Worm (Caenorhabditis elegans) whole organism, L2 larva: Measurements from ENCODE around the gene C02B10.4.

Source experiments
- aly-2 ChIP-seq: fragments of 150-350 bp; optimal IDR thresholded peaks from 2 replicates; lab custom pipeline; 2014; ENCODE audit warnings: missing biosample characterization, missing genetic modification characterization
- elt-1 ChIP-seq: fragments of 150-350 bp; optimal IDR thresholded peaks from 2 replicates; lab custom pipeline; 2014; ENCODE audit warnings: missing biosample characterization, missing genetic modification characterization
- elt-3 ChIP-seq: sonication (generic microtip); optimal IDR thresholded peaks from 2 replicates; lab custom pipeline; 2017; ENCODE audit warnings: missing biosample characterization, missing genetic modification characterization
- lin-13 ChIP-seq: fragments of 150-350 bp; optimal IDR thresholded peaks from 2 replicates; lab custom pipeline; 2014; ENCODE audit warnings: missing biosample characterization, missing genetic modification reagents, missing genetic modification characterization
- lsy-2 ChIP-seq, 2 experiments: fragments of 150-350 bp in 1 of 2; sonication (generic microtip) in 1 of 2; optimal IDR thresholded peaks; 2 replicates each; lab custom pipeline; 2014 to 2017; ENCODE audit warnings: missing biosample characterization in 2 of 2, missing genetic modification characterization in 2 of 2
- mab-5 ChIP-seq: fragments of 150-350 bp; optimal IDR thresholded peaks from 2 replicates; lab custom pipeline; 2014; ENCODE audit warnings: missing biosample characterization, missing genetic modification characterization
- nhr-10 ChIP-seq: sonication (generic microtip); optimal IDR thresholded peaks from 2 replicates; lab custom pipeline; 2017; ENCODE audit warnings: missing biosample characterization, missing genetic modification characterization
- nhr-12 ChIP-seq: fragments of 150-350 bp; optimal IDR thresholded peaks from 2 replicates; lab custom pipeline; 2014; ENCODE audit warnings: missing biosample characterization, missing genetic modification characterization
- nhr-6 ChIP-seq: fragments of 150-350 bp; optimal IDR thresholded peaks from 2 replicates; lab custom pipeline; 2014; ENCODE audit warnings: missing biosample characterization, missing genetic modification characterization
- snpc-4 ChIP-seq: fragments of 150-350 bp; optimal IDR thresholded peaks from 2 replicates; lab custom pipeline; 2014; ENCODE audit warnings: missing biosample characterization, missing genetic modification characterization
- unc-62 ChIP-seq: fragments of 150-350 bp; optimal IDR thresholded peaks from 2 replicates; lab custom pipeline; 2014; ENCODE audit warnings: missing biosample characterization, missing genetic modification reagents, missing genetic modification characterization
- ztf-1 ChIP-seq: fragments of 200-800 bp; sonication (Bioruptor generic); conservative IDR thresholded peaks from 2 replicates; pipeline ENCODE4 v1.3.6; 2022; ENCODE audit warnings: missing genetic modification characterization, missing compliant biosample characterization

DNA sequence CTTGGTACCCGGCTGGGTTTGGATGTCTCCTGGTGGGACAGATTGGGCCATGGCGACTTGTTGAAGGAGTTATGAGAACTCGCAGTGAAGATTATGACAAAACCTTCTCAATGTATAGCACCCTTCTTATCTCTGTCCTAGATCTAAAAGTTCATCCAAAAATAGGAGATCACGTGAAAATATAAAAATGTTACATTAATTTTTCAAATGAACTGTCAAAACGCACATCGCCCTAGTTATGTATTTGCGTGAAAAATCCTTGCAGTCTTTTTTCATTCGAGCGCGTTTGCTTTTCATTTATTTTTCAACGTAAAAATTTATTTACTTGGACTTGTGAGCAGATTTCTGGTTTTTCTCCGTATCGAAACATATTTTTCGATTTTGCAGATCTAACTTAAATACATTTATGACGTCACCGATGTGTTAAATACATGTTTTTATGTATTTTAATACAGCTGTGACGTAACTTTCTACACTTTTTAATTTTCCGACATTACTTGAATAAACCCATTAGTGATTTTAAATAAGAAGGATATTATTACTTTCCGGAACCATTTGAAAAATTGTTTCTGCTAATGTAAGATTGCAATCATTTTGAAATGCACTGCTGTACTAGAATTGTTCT is 35.3 kb upstream of the C02B10.4 start, which contains the start of gene msp-55:
- TF ChIP-seq lin-13 (GFP tag; lab: Kevin White, UChicago) (no peak), ztf-1 (GFP tag; lab: Robert Waterston, UW) (no peak), mab-5 (no peak), unc-62 (GFP tag; lab: Kevin White, UChicago) (no peak), aly-2 (tag; lab: Kevin White, UChicago) (no peak), elt-3 (tag; lab: Kevin White, UChicago) (no peak), elt-1 (tag; lab: Kevin White, UChicago) (no peak), nhr-12 (tag; lab: Kevin White, UChicago) (no peak), snpc-4 (tag; lab: Kevin White, UChicago) (no peak), lsy-2 (tag; optimal IDR thresholded peaks at IDR 0.05; lab: Kevin White, UChicago) (no peak), nhr-10 (no peak), nhr-6 (tag; lab: Kevin White, UChicago) (no peak)
